Fruit fly (Drosophila melanogaster) whole organism, adult: Measurements from ENCODE around the gene CG34162.

ENCODE experiments used
- CG11617 ChIP-seq: fragments of 200-800 bp; sonication (Bioruptor generic); optimal IDR thresholded peaks from 2 replicates; lab custom pipeline; 2017; ENCODE audit warnings: mild to moderate bottlenecking, missing biosample characterization, missing genetic modification reagents, missing genetic modification characterization
- CG12768 ChIP-seq: fragments of 200-800 bp; sonication (Bioruptor generic); optimal IDR thresholded peaks from 2 replicates; lab custom pipeline; 2017; ENCODE audit warnings: missing biosample characterization, missing genetic modification characterization, mild to moderate bottlenecking, moderate library complexity, missing genetic modification reagents
- CG14711 ChIP-seq: fragments of 200-800 bp; sonication (Bioruptor generic); optimal IDR thresholded peaks from 2 replicates; lab custom pipeline; 2018; ENCODE audit warnings: missing biosample characterization, mild to moderate bottlenecking, missing genetic modification characterization, moderate library complexity
- CG1620 ChIP-seq: fragments of 200-800 bp; sonication (Bioruptor generic); optimal IDR thresholded peaks from 2 replicates; lab custom pipeline; 2016; ENCODE audit warnings: missing biosample characterization, missing genetic modification characterization
- CG33017 ChIP-seq: fragments of 200-800 bp; sonication (Bioruptor generic); optimal IDR thresholded peaks from 2 replicates; lab custom pipeline; 2018; ENCODE audit warnings: missing biosample characterization, mild to moderate bottlenecking, missing genetic modification characterization, moderate library complexity
- CG5204 ChIP-seq: fragments of 200-800 bp; sonication (Bioruptor generic); optimal IDR thresholded peaks from 2 replicates; lab custom pipeline; 2016; ENCODE audit warnings: missing biosample characterization, missing genetic modification characterization
- CG7045 ChIP-seq: fragments of 200-800 bp; sonication (Bioruptor generic); optimal IDR thresholded peaks from 2 replicates; lab custom pipeline; 2017; ENCODE audit warnings: missing biosample characterization, mild to moderate bottlenecking, missing genetic modification characterization
- CG7101 ChIP-seq: fragments of 200-800 bp; sonication (Bioruptor generic); optimal IDR thresholded peaks from 2 replicates; lab custom pipeline; 2018; ENCODE audit warnings: missing biosample characterization, mild to moderate bottlenecking, missing genetic modification characterization, moderate library complexity
- Clk ChIP-seq: fragments of 200-800 bp; sonication (Bioruptor generic); optimal IDR thresholded peaks from 2 replicates; lab custom pipeline; 2017; ENCODE audit warnings: missing biosample characterization, missing genetic modification characterization
- Crg-1 ChIP-seq: fragments of 200-800 bp; sonication (Bioruptor generic); optimal IDR thresholded peaks from 2 replicates; lab custom pipeline; 2016; ENCODE audit warnings: missing biosample characterization, missing genetic modification characterization
- Hr96 ChIP-seq: fragments of 200-800 bp; sonication (Bioruptor generic); optimal IDR thresholded peaks from 2 replicates; lab custom pipeline; 2016; ENCODE audit warnings: missing biosample characterization, missing genetic modification characterization
- Mnt ChIP-seq: fragments of 200-800 bp; sonication (Bioruptor generic); optimal IDR thresholded peaks from 2 replicates; lab custom pipeline; 2016; ENCODE audit warnings: missing biosample characterization, mild to moderate bottlenecking, missing genetic modification characterization
- bab1 ChIP-seq: fragments of 200-800 bp; sonication (Bioruptor generic); optimal IDR thresholded peaks from 3 replicates; lab custom pipeline; 2019; ENCODE audit warnings: missing biosample characterization, mild to moderate bottlenecking, missing genetic modification characterization, moderate library complexity
- cic ChIP-seq: fragments of 200-800 bp; sonication (Bioruptor generic); optimal IDR thresholded peaks from 2 replicates; lab custom pipeline; 2017; ENCODE audit warnings: missing biosample characterization, mild to moderate bottlenecking, missing genetic modification characterization, moderate library complexity
- cnc ChIP-seq, 2 experiments: fragments of >200 bp; optimal IDR thresholded peaks; 2 replicates each; lab custom pipeline; 2017
- kay ChIP-seq: fragments of 200-800 bp; sonication (Bioruptor generic); peaks from one replicate; lab custom pipeline; 2016; ENCODE audit warnings: missing biosample characterization, missing genetic modification characterization, borderline replicate concordance
- ovo ChIP-seq: fragments of 200-800 bp; sonication (Bioruptor generic); optimal IDR thresholded peaks from 2 replicates; lab custom pipeline; 2016; ENCODE audit warnings: missing biosample characterization, missing genetic modification characterization
- pad ChIP-seq: fragments of 200-800 bp; sonication (Bioruptor generic); optimal IDR thresholded peaks from 3 replicates; lab custom pipeline; 2017; ENCODE audit warnings: missing biosample characterization, missing genetic modification characterization, mild to moderate bottlenecking, moderate library complexity, missing genetic modification reagents
- tj ChIP-seq: fragments of 200-800 bp; sonication (Bioruptor generic); optimal IDR thresholded peaks from 3 replicates; lab custom pipeline; 2017; ENCODE audit warnings: missing biosample characterization, mild to moderate bottlenecking, missing genetic modification characterization, moderate library complexity
- toe ChIP-seq: fragments of 200-800 bp; sonication (Bioruptor generic); optimal IDR thresholded peaks from 2 replicates; lab custom pipeline; 2016; ENCODE audit warnings: missing biosample characterization, missing genetic modification characterization

CG34162 gene

dm6 chr2L:11501427-11501968, 30.1 kb upstream of the CG34162 start, which contains the start of gene spz4:
Gene spz4 (plus strand): TSS chr2L:11501715.
- TF ChIP-seq ovo (GFP tag; lab: Kevin White, UChicago), result no peak
- TF ChIP-seq CG11617, result no peak
- no peak for TF ChIP-seq CG33017
- no peak for TF ChIP-seq Crg-1 (GFP tag; lab: Kevin White, UChicago)
- TF ChIP-seq kay (GFP tag; lab: Kevin White, UChicago), result no peak
- TF ChIP-seq CG5204 (GFP tag; lab: Kevin White, UChicago), result no peak
- no peak for TF ChIP-seq cnc (optimal IDR thresholded peaks at IDR 0.05; lab: Kevin White, UChicago)

- TF ChIP-seq bab1 (GFP tag; lab: Kevin White, UChicago) (no peak), CG1620 (GFP tag; lab: Kevin White, UChicago) (no peak), tj (GFP tag; lab: Kevin White, UChicago) (no peak), toe (GFP tag; lab: Kevin White, UChicago) (no peak), CG7101 (tag; lab: Kevin White, UChicago) (no peak), Mnt (GFP tag; lab: Kevin White, UChicago) (no peak)
Observed at dm6 chr2L:11502698-11503097, 28.9 kb upstream of the CG34162 start.

dm6 chr2L:11504896-11505569, 26.6 kb upstream of the CG34162 start:
- no peak for TF ChIP-seq ovo (GFP tag; lab: Kevin White, UChicago)
- TF ChIP-seq cic, result no peak
- TF ChIP-seq cnc (optimal IDR thresholded peaks at IDR 0.05; lab: Kevin White, UChicago), result no peak
- TF ChIP-seq CG14711 (tag; lab: Kevin White, UChicago), result no peak
- TF ChIP-seq CG11617, result no peak
- TF ChIP-seq bab1 (GFP tag; lab: Kevin White, UChicago), result no peak
- TF ChIP-seq Mnt (GFP tag; lab: Kevin White, UChicago), result no peak
- no peak for TF ChIP-seq CG7101 (tag; lab: Kevin White, UChicago)
- TF ChIP-seq CG33017, result no peak
- no peak for TF ChIP-seq tj (GFP tag; lab: Kevin White, UChicago)
- no peak for TF ChIP-seq CG7045
- no peak for TF ChIP-seq pad
- TF ChIP-seq toe (GFP tag; lab: Kevin White, UChicago), result no peak

- TF ChIP-seq CG1620 (GFP tag; lab: Kevin White, UChicago), result no peak
- peak; percentile 45 for TF ChIP-seq CG12768
- TF ChIP-seq bab1 (GFP tag; lab: Kevin White, UChicago), result peak; percentile 9
- peak; percentile 7 for TF ChIP-seq CG7045
- TF ChIP-seq Crg-1 (GFP tag; lab: Kevin White, UChicago), result no peak
- no peak for TF ChIP-seq toe (GFP tag; lab: Kevin White, UChicago)
- TF ChIP-seq pad, result peak; percentile 52
- TF ChIP-seq kay (GFP tag; lab: Kevin White, UChicago), result no peak
- TF ChIP-seq CG33017, result no peak
- peak; percentile 0 for TF ChIP-seq Hr96 (GFP tag; lab: Kevin White, UChicago)
- TF ChIP-seq cnc (optimal IDR thresholded peaks at IDR 0.05; lab: Kevin White, UChicago), result no peak
- no peak for TF ChIP-seq Clk (GFP tag; lab: Kevin White, UChicago)
- no peak for TF ChIP-seq CG14711 (tag; lab: Kevin White, UChicago)
- peak; percentile 92 for TF ChIP-seq cic
- TF ChIP-seq CG7101 (tag; lab: Kevin White, UChicago), result no peak
- peak; percentile 17 for TF ChIP-seq Mnt (GFP tag; lab: Kevin White, UChicago)
- TF ChIP-seq ovo (GFP tag; lab: Kevin White, UChicago), result peak; percentile 75
- TF ChIP-seq CG11617, result no peak
- no peak for TF ChIP-seq CG5204 (GFP tag; lab: Kevin White, UChicago)
- peak; percentile 2 for TF ChIP-seq tj (GFP tag; lab: Kevin White, UChicago)
Observed at dm6 chr2L:11516526-11517441, 14.8 kb upstream of the CG34162 start, which contains the start of the genes Dlg5 and CG4970. Gene Dlg5 (minus strand): TSS chr2L:11517081. Gene CG4970 (plus strand): TSS chr2L:11517391.

dm6 chr2L:11519532-11519931, 12.1 kb upstream of the CG34162 start, which contains the start of gene CG14929:
Gene CG14929 (plus strand): TSS chr2L:11519832.
- TF ChIP-seq kay (GFP tag; lab: Kevin White, UChicago) (no peak), cnc (optimal IDR thresholded peaks at IDR 0.05; lab: Kevin White, UChicago) (no peak), CG33017 (no peak)

- TF ChIP-seq tj (GFP tag; lab: Kevin White, UChicago) (no peak), cic (no peak), CG1620 (GFP tag; lab: Kevin White, UChicago) (no peak), pad (no peak), CG11617 (no peak), CG7101 (tag; lab: Kevin White, UChicago) (no peak)
Observed at dm6 chr2L:11521185-11521584, 10.4 kb upstream of the CG34162 start, which contains the start of gene CG14930. Gene CG14930 (minus strand): TSS chr2L:11521285.
